Worm (Caenorhabditis elegans): Measurements from ENCODE around the gene hsp-43.

DNA sequence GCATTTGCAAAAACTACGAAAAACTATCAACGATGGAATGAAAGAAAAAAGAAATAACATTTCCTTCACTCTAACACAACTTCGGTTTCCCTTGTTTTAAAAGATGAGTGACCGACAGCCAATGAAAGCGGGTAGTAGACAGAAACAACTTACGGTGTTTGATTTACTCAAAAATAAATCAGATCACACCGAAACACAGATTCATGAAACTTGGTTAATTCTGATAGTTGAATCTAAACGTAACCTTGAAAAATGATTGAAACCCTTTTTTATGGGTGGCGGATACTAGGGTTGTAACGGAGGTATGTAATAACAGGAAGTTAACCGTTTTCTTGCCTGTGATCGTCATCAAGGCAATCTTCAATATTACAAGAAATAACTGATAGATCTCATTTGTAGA is 40.0 kb upstream of the hsp-43 start:
- TF ChIP-seq mdl-1 (tag; optimal IDR thresholded peaks at IDR 0.05): no peak
- TF ChIP-seq nhr-12 (tag; optimal IDR thresholded peaks at IDR 0.05): no peak
- no peak for TF ChIP-seq nhr-28 (tag; optimal IDR thresholded peaks at IDR 0.05)
- no peak for TF ChIP-seq snpc-4 (tag; optimal IDR thresholded peaks at IDR 0.05)
- TF ChIP-seq pha-4 (tag; optimal IDR thresholded peaks at IDR 0.05): no peak
- TF ChIP-seq ama-1 (optimal IDR thresholded peaks at IDR 0.05): no peak
- no peak for TF ChIP-seq fos-1 (tag; optimal IDR thresholded peaks at IDR 0.05)
- no peak for TF ChIP-seq nhr-76 (tag; optimal IDR thresholded peaks at IDR 0.05)
- TF ChIP-seq lin-15B (tag; optimal IDR thresholded peaks at IDR 0.05): no peak
